Worm (Caenorhabditis elegans) whole organism, L3 larva: ENCODE data around the gene snrp-200.

Experiments used
- ZK546.5 ChIP-seq: sonication (generic microtip); optimal IDR thresholded peaks from 2 replicates; lab custom pipeline; 2017; ENCODE audit warnings: missing biosample characterization, missing genetic modification characterization
- ama-1 ChIP-seq: fragments of 150-350 bp; optimal IDR thresholded peaks from 2 replicates; lab custom pipeline; 2018
- ceh-28 ChIP-seq: fragments of 150-350 bp; optimal IDR thresholded peaks from 2 replicates; lab custom pipeline; 2014; ENCODE audit warnings: missing biosample characterization, missing genetic modification reagents, missing genetic modification characterization
- elt-2 ChIP-seq: sonication (generic microtip); optimal IDR thresholded peaks from 2 replicates; lab custom pipeline; 2016; ENCODE audit warnings: missing genetic modification reagents, mild to moderate bottlenecking, missing genetic modification characterization, missing compliant biosample characterization
- eor-1 ChIP-seq, 2 experiments: fragments of 150-350 bp; optimal IDR thresholded peaks; 2 replicates each; lab custom pipeline; 2014 to 2018; ENCODE audit warnings: missing biosample characterization in 2 of 2, missing genetic modification characterization in 2 of 2
- fos-1 ChIP-seq: fragments of 150-350 bp; optimal IDR thresholded peaks from 2 replicates; lab custom pipeline; 2014; ENCODE audit warnings: missing biosample characterization, missing genetic modification characterization
- lin-15B ChIP-seq: fragments of 150-350 bp; optimal IDR thresholded peaks from 2 replicates; lab custom pipeline; 2014; ENCODE audit warnings: missing biosample characterization, missing genetic modification characterization
- lin-39 ChIP-seq: fragments of 150-350 bp; optimal IDR thresholded peaks from 2 replicates; lab custom pipeline; 2018; ENCODE audit warnings: missing biosample characterization, missing genetic modification reagents, missing genetic modification characterization
- mml-1 ChIP-seq: fragments of 150-350 bp; sonication (generic microtip); optimal IDR thresholded peaks from 3 replicates; lab custom pipeline; 2014; ENCODE audit warnings: missing biosample characterization, missing genetic modification characterization
- nhr-23 ChIP-seq: fragments of 150-350 bp; optimal IDR thresholded peaks from 2 replicates; lab custom pipeline; 2014; ENCODE audit warnings: missing biosample characterization, missing genetic modification reagents, missing genetic modification characterization
- nhr-25 ChIP-seq: sonication (generic microtip); optimal IDR thresholded peaks from 2 replicates; lab custom pipeline; 2017; ENCODE audit warnings: missing biosample characterization, missing genetic modification characterization
- nhr-28 ChIP-seq: fragments of 150-350 bp; optimal IDR thresholded peaks from 2 replicates; lab custom pipeline; 2014; ENCODE audit warnings: missing biosample characterization, missing genetic modification characterization
- sea-2 ChIP-seq: fragments of 150-350 bp; sonication (generic microtip); optimal IDR thresholded peaks from 4 replicates; lab custom pipeline; 2014; ENCODE audit warnings: missing biosample characterization, missing genetic modification reagents, missing genetic modification characterization
- tbx-2 ChIP-seq: sonication (generic microtip); optimal IDR thresholded peaks from 2 replicates; lab custom pipeline; 2016; ENCODE audit warnings: mild to moderate bottlenecking, missing genetic modification characterization, missing compliant biosample characterization
- unc-39 ChIP-seq: sonication (generic microtip); optimal IDR thresholded peaks from 4 replicates; lab custom pipeline; 2017; ENCODE audit warnings: missing biosample characterization, missing genetic modification characterization

The snrp-200 gene

DNA sequence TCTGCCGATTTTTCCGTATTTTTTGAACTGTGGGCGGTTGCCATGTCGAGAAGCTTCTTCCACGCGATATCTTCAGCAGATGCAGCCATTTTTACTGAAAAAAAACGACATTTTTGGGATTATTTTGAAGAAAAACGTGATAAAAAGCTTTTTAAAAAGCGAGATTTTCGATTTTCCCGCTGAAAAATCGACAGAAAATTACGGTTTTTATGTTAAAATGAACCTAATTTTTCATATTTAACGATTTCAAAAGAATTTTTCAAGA, 59.1 kb downstream of the snrp-200 start, which contains the start of gene Y38E10A.22:
TSS of gene Y38E10A.22 (minus strand) at position 101 of the 265 bp plus-strand sequence.
- no peak for TF ChIP-seq nhr-25 (tag; lab: Kevin White, UChicago)
- no peak for TF ChIP-seq nhr-28 (tag; lab: Kevin White, UChicago)
- no peak for TF ChIP-seq unc-39
- no peak for TF ChIP-seq elt-2
- no peak for TF ChIP-seq lin-39 (tag; lab: Kevin White, UChicago)
- TF ChIP-seq eor-1 (tag; optimal IDR thresholded peaks at IDR 0.05; lab: Kevin White, UChicago) = no peak
- TF ChIP-seq tbx-2 (tag; lab: Kevin White, UChicago) = no peak
- TF ChIP-seq ama-1 (lab: Kevin White, UChicago) = no peak
- TF ChIP-seq fos-1 (tag; lab: Kevin White, UChicago) = no peak
- no peak for TF ChIP-seq mml-1 (tag; lab: Kevin White, UChicago)
- TF ChIP-seq nhr-23 (tag; lab: Kevin White, UChicago) = no peak
- TF ChIP-seq sea-2 = no peak
- TF ChIP-seq ceh-28 (tag; lab: Kevin White, UChicago) = no peak
- TF ChIP-seq ZK546.5 (tag; lab: Kevin White, UChicago) = no peak
- no peak for TF ChIP-seq lin-15B
